Fruit fly (Drosophila melanogaster): ENCODE results near the gene alpha-Man-IIa.

alpha-Man-IIa gene

dm6 chr3R:9437618-9438017 lies 25.3 kb downstream of the alpha-Man-IIa start:
- TF ChIP-seq Deaf1 (tag; optimal IDR thresholded peaks at IDR 0.05) (peak; percentile 25), z (GFP tag; IDR thresholded peaks at IDR 0.05) (peak; percentile 51; the same call in 1 of the 3 replicates), Trl (optimal IDR thresholded peaks at IDR 0.05) (peak in 1 of 2 experiments; percentile 25), Trl (GFP tag; optimal IDR thresholded peaks at IDR 0.05) (no peak), hkb (optimal IDR thresholded peaks at IDR 0.05) (no peak), hkb (GFP tag; IDR thresholded peaks at IDR 0.05) (0 out of 2 replicates have a peak, but pooled peaks have one; percentile 19), CG1602 (GFP tag; optimal IDR thresholded peaks at IDR 0.05) (no peak), Med (GFP tag) (peak; percentile 45), Hr78 (GFP tag; optimal IDR thresholded peaks at IDR 0.05) (peak in 1 of 2 experiments; percentile 24), chinmo (GFP tag; IDR thresholded peaks at IDR 0.05; ENCODE audit: partially characterized antibody) (peak; percentile 76; the same call in 3 of the 4 replicates), sd (tag; optimal IDR thresholded peaks at IDR 0.05) (peak; percentile 48), CG10543 (GFP tag; optimal IDR thresholded peaks at IDR 0.05) (peak; percentile 52), CG8944 (GFP tag; optimal IDR thresholded peaks at IDR 0.05) (no peak), CG9797 (GFP tag; optimal IDR thresholded peaks at IDR 0.05) (no peak), PHDP (tag; optimal IDR thresholded peaks at IDR 0.05) (no peak), cg (GFP tag; optimal IDR thresholded peaks at IDR 0.05) (peak; percentile 57), sug (tag; optimal IDR thresholded peaks at IDR 0.05) (peak; percentile 62), Camta (GFP tag; optimal IDR thresholded peaks at IDR 0.05) (no peak), CG6654 (GFP tag; optimal IDR thresholded peaks at IDR 0.05) (no peak), sob (GFP tag; IDR thresholded peaks at IDR 0.05) (0 out of 2 replicates have a peak, but pooled peaks have one; percentile 19), CG34376 (GFP tag; optimal IDR thresholded peaks at IDR 0.05) (peak; percentile 75), ftz-f1 (GFP tag; optimal IDR thresholded peaks at IDR 0.05) (peak; percentile 83), sens-2 (GFP tag; IDR thresholded peaks at IDR 0.05) (no peak)

dm6 chr3R:9441134-9441533 lies 28.8 kb downstream of the alpha-Man-IIa start:
- 0 out of 3 replicates have a peak, but pooled peaks have one; percentile 10 for TF ChIP-seq sr (GFP tag; IDR thresholded peaks at IDR 0.05)
- TF ChIP-seq ssp (GFP tag; IDR thresholded peaks at IDR 0.05) = no peak
- peak in 1 of 2 experiments; percentile 46 for TF ChIP-seq Dfd (GFP tag; optimal IDR thresholded peaks at IDR 0.05)
- no peak for TF ChIP-seq twi (tag; optimal IDR thresholded peaks at IDR 0.05)
- TF ChIP-seq CG7372 (GFP tag; IDR thresholded peaks at IDR 0.05) = no peak
- no peak for TF ChIP-seq sens (GFP tag)
- peak; percentile 71 for TF ChIP-seq CG11504 (tag; optimal IDR thresholded peaks at IDR 0.05)
- TF ChIP-seq sug (tag; optimal IDR thresholded peaks at IDR 0.05) = no peak
- 0 out of 2 replicates have a peak, but pooled peaks have one; percentile 11 for TF ChIP-seq CG4730 (GFP tag; IDR thresholded peaks at IDR 0.05)

dm6 chr3R:9441996-9442395 lies 29.6 kb downstream of the alpha-Man-IIa start:
- peak; percentile 32 for TF ChIP-seq sqz (GFP tag; optimal IDR thresholded peaks at IDR 0.05)
- TF ChIP-seq Pdp1 (GFP tag; optimal IDR thresholded peaks at IDR 0.05) = peak in 1 of 2 experiments; percentile 75
- peak; percentile 23 for TF ChIP-seq sd (tag; optimal IDR thresholded peaks at IDR 0.05)
- TF ChIP-seq exex (tag; optimal IDR thresholded peaks at IDR 0.05) = no peak
- 0 out of 2 replicates have a peak, but pooled peaks have one; percentile 12 for TF ChIP-seq CG32772 (GFP tag; IDR thresholded peaks at IDR 0.05)
- peak in 1 of 2 experiments; percentile 71 for TF ChIP-seq eve (GFP tag; optimal IDR thresholded peaks at IDR 0.05)
- no peak for TF ChIP-seq CG31441 (GFP tag; IDR thresholded peaks at IDR 0.05)
- no peak for TF ChIP-seq CG10366 (GFP tag; IDR thresholded peaks at IDR 0.05)
- no peak for TF ChIP-seq bsh (GFP tag; optimal IDR thresholded peaks at IDR 0.05)
- TF ChIP-seq seq (GFP tag; IDR thresholded peaks at IDR 0.05) = no peak
- 0 out of 4 replicates have a peak, but pooled peaks have one; percentile 20 for TF ChIP-seq chinmo (GFP tag; IDR thresholded peaks at IDR 0.05; ENCODE audit: partially characterized antibody)
- TF ChIP-seq sr (GFP tag; IDR thresholded peaks at IDR 0.05) = peak; percentile 61; the same call in 1 of the 3 replicates
